Worm (Caenorhabditis elegans) whole organism, mixed stage, embryonic: ENCODE measurements around the gene ugt-3.

Experiments used
- M03D4.4 ChIP-seq: sonication (generic microtip); optimal IDR thresholded peaks from 2 replicates; lab custom pipeline; 2017; ENCODE audit warnings: mild to moderate bottlenecking, missing genetic modification characterization, missing compliant biosample characterization
- bed-3 ChIP-seq: fragments of 200-800 bp; sonication (Bioruptor generic); optimal IDR thresholded peaks from 3 replicates; lab custom pipeline; 2018; ENCODE audit warnings: mild to moderate bottlenecking, missing genetic modification characterization, moderate library complexity, missing compliant biosample characterization
- blmp-1 ChIP-seq: fragments of 150-350 bp; optimal IDR thresholded peaks from 2 replicates; lab custom pipeline; 2014; ENCODE audit warnings: missing biosample characterization, missing genetic modification characterization
- ceh-39 ChIP-seq: fragments of 150-350 bp; optimal IDR thresholded peaks from 2 replicates; lab custom pipeline; 2014; ENCODE audit warnings: missing biosample characterization, missing genetic modification characterization
- ceh-43 ChIP-seq: fragments of 200-800 bp; sonication (Bioruptor generic); optimal IDR thresholded peaks from 2 replicates; lab custom pipeline; 2018; ENCODE audit warnings: mild to moderate bottlenecking, missing genetic modification characterization, moderate library complexity, missing compliant biosample characterization
- ceh-83 ChIP-seq: fragments of 200-800 bp; sonication (Bioruptor generic); optimal IDR thresholded peaks from 2 replicates; lab custom pipeline; 2018; ENCODE audit warnings: mild to moderate bottlenecking, missing genetic modification characterization, missing compliant biosample characterization
- ces-1 ChIP-seq: fragments of 150-350 bp; optimal IDR thresholded peaks from 2 replicates; lab custom pipeline; 2014; ENCODE audit warnings: missing biosample characterization, missing genetic modification reagents, missing genetic modification characterization
- drap-1 ChIP-seq: fragments of 200-800 bp; sonication (Bioruptor generic); optimal IDR thresholded peaks from 3 replicates; lab custom pipeline; 2018; ENCODE audit warnings: mild to moderate bottlenecking, missing genetic modification characterization, missing compliant biosample characterization
- elt-3 ChIP-seq: fragments of 150-350 bp; optimal IDR thresholded peaks from 2 replicates; lab custom pipeline; 2014; ENCODE audit warnings: missing biosample characterization, missing genetic modification characterization
- flh-1 ChIP-seq: fragments of 200-800 bp; sonication (Bioruptor generic); optimal IDR thresholded peaks from 2 replicates; lab custom pipeline; 2018; ENCODE audit warnings: mild to moderate bottlenecking, missing genetic modification characterization, moderate library complexity, missing compliant biosample characterization
- ham-2 ChIP-seq: fragments of 200-800 bp; sonication (Bioruptor generic); optimal IDR thresholded peaks from 2 replicates; lab custom pipeline; 2018; ENCODE audit warnings: mild to moderate bottlenecking, missing genetic modification characterization, missing compliant biosample characterization
- lin-13 ChIP-seq: fragments of 150-350 bp; optimal IDR thresholded peaks from 2 replicates; lab custom pipeline; 2014; ENCODE audit warnings: missing biosample characterization, missing genetic modification characterization
- lin-32 ChIP-seq: fragments of 200-800 bp; sonication (Bioruptor generic); optimal IDR thresholded peaks from 2 replicates; lab custom pipeline; 2018; ENCODE audit warnings: mild to moderate bottlenecking, missing genetic modification characterization, missing compliant biosample characterization
- mab-5 ChIP-seq: fragments of 150-350 bp; optimal IDR thresholded peaks from 2 replicates; lab custom pipeline; 2014; ENCODE audit warnings: missing biosample characterization, missing genetic modification characterization
- mep-1 ChIP-seq: fragments of 150-350 bp; optimal IDR thresholded peaks from 2 replicates; lab custom pipeline; 2017; ENCODE audit warnings: missing biosample characterization, missing genetic modification reagents, missing genetic modification characterization, inconsistent platforms
- mls-2 ChIP-seq: sonication (generic microtip); optimal IDR thresholded peaks from 2 replicates; lab custom pipeline; 2016; ENCODE audit warnings: mild to moderate bottlenecking, missing genetic modification characterization, moderate library complexity, missing compliant biosample characterization
- nhr-12 ChIP-seq: fragments of 150-350 bp; optimal IDR thresholded peaks from 2 replicates; lab custom pipeline; 2014; ENCODE audit warnings: missing biosample characterization, missing genetic modification characterization
- nhr-2 ChIP-seq: fragments of 150-350 bp; optimal IDR thresholded peaks from 2 replicates; lab custom pipeline; 2014; ENCODE audit warnings: missing biosample characterization, missing genetic modification characterization
- nhr-28 ChIP-seq: fragments of 150-350 bp; optimal IDR thresholded peaks from 2 replicates; lab custom pipeline; 2014; ENCODE audit warnings: missing biosample characterization, missing genetic modification characterization
- nhr-76 ChIP-seq: sonication (generic microtip); optimal IDR thresholded peaks from 2 replicates; lab custom pipeline; 2017; ENCODE audit warnings: missing biosample characterization, missing genetic modification characterization
- pha-4 ChIP-seq: fragments of 150-350 bp; optimal IDR thresholded peaks from 2 replicates; lab custom pipeline; 2018; ENCODE audit warnings: missing biosample characterization, missing genetic modification reagents, missing genetic modification characterization
- sem-2 ChIP-seq: fragments of 200-800 bp; sonication (Bioruptor generic); optimal IDR thresholded peaks from 2 replicates; lab custom pipeline; 2018; ENCODE audit warnings: mild to moderate bottlenecking, missing genetic modification characterization, missing compliant biosample characterization
- snpc-4 ChIP-seq: fragments of 150-350 bp; optimal IDR thresholded peaks from 2 replicates; lab custom pipeline; 2014; ENCODE audit warnings: missing biosample characterization, missing genetic modification characterization
- sptf-1 ChIP-seq: sonication (generic microtip); optimal IDR thresholded peaks from 2 replicates; lab custom pipeline; 2017; ENCODE audit warnings: mild to moderate bottlenecking, missing genetic modification characterization, moderate library complexity, missing compliant biosample characterization
- tbx-8 ChIP-seq: fragments of 200-800 bp; sonication (Bioruptor generic); optimal IDR thresholded peaks from 2 replicates; lab custom pipeline; 2018; ENCODE audit warnings: mild to moderate bottlenecking, missing genetic modification characterization, moderate library complexity, missing compliant biosample characterization
- unc-120 ChIP-seq: sonication (generic microtip); optimal IDR thresholded peaks from 2 replicates; lab custom pipeline; 2017; ENCODE audit warnings: missing genetic modification characterization, missing compliant biosample characterization; ENCODE audit not compliant: poor library complexity, severe bottlenecking
- unc-39 ChIP-seq: fragments of 150-350 bp; optimal IDR thresholded peaks from 2 replicates; lab custom pipeline; 2014; ENCODE audit warnings: missing biosample characterization, missing genetic modification characterization
- unc-62 ChIP-seq: fragments of 150-350 bp; optimal IDR thresholded peaks from 2 replicates; lab custom pipeline; 2014; ENCODE audit warnings: missing biosample characterization, missing genetic modification reagents, missing genetic modification characterization
- ztf-11 ChIP-seq: fragments of 150-350 bp; optimal IDR thresholded peaks from 2 replicates; lab custom pipeline; 2014; ENCODE audit warnings: missing biosample characterization, missing genetic modification characterization

The ugt-3 gene

ce11 chrV:12811126-12811525 is 11.1 kb upstream of the ugt-3 start, which contains the start of gene ZC443.2:
Gene ZC443.2 (minus strand): TSS chrV:12811192.
- TF ChIP-seq ces-1 = peak; percentile 59
- TF ChIP-seq blmp-1 (tag; lab: Kevin White, UChicago) = no peak

- TF ChIP-seq bed-3 = no peak
- no peak for TF ChIP-seq drap-1 (GFP tag; lab: Kevin White, UChicago)
- no peak for TF ChIP-seq ceh-43 (GFP tag; lab: Kevin White, UChicago)
- TF ChIP-seq elt-3 (tag; lab: Kevin White, UChicago) = no peak
- TF ChIP-seq lin-32 (GFP tag; lab: Kevin White, UChicago) = no peak
- TF ChIP-seq M03D4.4 (tag; lab: Kevin White, UChicago) = no peak
- TF ChIP-seq ceh-83 (GFP tag; lab: Kevin White, UChicago) = no peak
- no peak for TF ChIP-seq mep-1
Observed at ce11 chrV:12809876-12810275, 9.8 kb upstream of the ugt-3 start, which contains the start of gene ZC443.1. Gene ZC443.1 (minus strand): TSS chrV:12810080.

- TF ChIP-seq tbx-8 (GFP tag; lab: Kevin White, UChicago) (no peak), sem-2 (GFP tag; lab: Kevin White, UChicago) (no peak), nhr-2 (tag; lab: Kevin White, UChicago) (no peak), ztf-11 (no peak), mep-1 (no peak), lin-32 (GFP tag; lab: Kevin White, UChicago) (no peak), flh-1 (no peak)
Observed at ce11 chrV:12806190-12806589, 6.1 kb upstream of the ugt-3 start, which contains the start of gene ZC443.7. Gene ZC443.7 (plus strand): TSS chrV:12806490.

ce11 chrV:12803274-12803673 is 3.2 kb upstream of the ugt-3 start, which contains the start of gene srbc-45:
Gene srbc-45 (plus strand): TSS chrV:12803574.
- TF ChIP-seq unc-120 = no peak
- no peak for TF ChIP-seq ces-1
- TF ChIP-seq mls-2 (tag; lab: Kevin White, UChicago) = no peak
- TF ChIP-seq sptf-1 (tag; lab: Kevin White, UChicago) = no peak
- no peak for TF ChIP-seq unc-62 (GFP tag; lab: Kevin White, UChicago)
- no peak for TF ChIP-seq drap-1 (GFP tag; lab: Kevin White, UChicago)
- no peak for TF ChIP-seq elt-3 (tag; lab: Kevin White, UChicago)
- no peak for TF ChIP-seq M03D4.4 (tag; lab: Kevin White, UChicago)
- TF ChIP-seq blmp-1 (tag; lab: Kevin White, UChicago) = no peak
- TF ChIP-seq nhr-76 (tag; lab: Kevin White, UChicago) = no peak
- TF ChIP-seq nhr-28 (tag; lab: Kevin White, UChicago) = no peak
- TF ChIP-seq tbx-8 (GFP tag; lab: Kevin White, UChicago) = no peak
- no peak for TF ChIP-seq mab-5 (tag; lab: Kevin White, UChicago)

- TF ChIP-seq tbx-8 (GFP tag; lab: Kevin White, UChicago) (no peak), M03D4.4 (tag; lab: Kevin White, UChicago) (no peak), ceh-39 (no peak), nhr-76 (tag; lab: Kevin White, UChicago) (no peak), ceh-43 (GFP tag; lab: Kevin White, UChicago) (no peak), ceh-83 (GFP tag; lab: Kevin White, UChicago) (no peak)
Observed at ce11 chrV:12797992-12798391, 2.1 kb downstream of the ugt-3 start, which contains the start of gene ugt-6. Gene ugt-6 (minus strand): TSS chrV:12798224.

- TF ChIP-seq unc-39 (tag; lab: Kevin White, UChicago) (no peak), tbx-8 (GFP tag; lab: Kevin White, UChicago) (no peak), M03D4.4 (tag; lab: Kevin White, UChicago) (no peak), nhr-12 (tag; lab: Kevin White, UChicago) (no peak), snpc-4 (tag; lab: Kevin White, UChicago) (no peak), pha-4 (no peak), blmp-1 (tag; lab: Kevin White, UChicago) (no peak), lin-13 (tag; lab: Kevin White, UChicago) (no peak), unc-120 (no peak), elt-3 (tag; lab: Kevin White, UChicago) (no peak), ceh-43 (GFP tag; lab: Kevin White, UChicago) (no peak), ham-2 (no peak), flh-1 (no peak), bed-3 (no peak)
Observed at ce11 chrV:12796908-12797490, 3.1 kb downstream of the ugt-3 start.
